Fruit fly (Drosophila melanogaster) whole organism, wandering third instar larva: ENCODE results near the gene Tap42.
A peak's percentile ranks its signal among the peaks of the same experiment; 100 is the strongest.

Experiments used
- Abd-B ChIP-seq: fragments of >200 bp; optimal IDR thresholded peaks from 2 replicates; lab custom pipeline; 2017; ENCODE audit warnings: missing biosample characterization, missing genetic modification characterization
- CG32264 ChIP-seq: fragments of 200-800 bp; sonication (Bioruptor generic); optimal IDR thresholded peaks from 2 replicates; lab custom pipeline; 2016; ENCODE audit warnings: missing biosample characterization, missing genetic modification characterization
- CG9705 ChIP-seq: fragments of 200-800 bp; sonication (Bioruptor generic); optimal IDR thresholded peaks from 2 replicates; lab custom pipeline; 2018; ENCODE audit warnings: missing biosample characterization, mild to moderate bottlenecking, missing genetic modification characterization
- CrebA ChIP-seq: fragments of 200-800 bp; sonication (Bioruptor generic); optimal IDR thresholded peaks from 2 replicates; lab custom pipeline; 2016; ENCODE audit warnings: missing biosample characterization, mild to moderate bottlenecking, missing genetic modification characterization, borderline replicate concordance
- Dfd ChIP-seq: fragments of >200 bp; optimal IDR thresholded peaks from 2 replicates; lab custom pipeline; 2017; ENCODE audit warnings: missing biosample characterization, missing genetic modification characterization
- Dif ChIP-seq: fragments of 200-275, 200-300 bp; sonication (Bioruptor generic); optimal IDR thresholded peaks from 2 replicates; lab custom pipeline; 2018; ENCODE audit warnings: missing biosample characterization, missing genetic modification characterization; ENCODE audit not compliant: partially characterized antibody
- GATAd ChIP-seq: sonication (Bioruptor generic); optimal IDR thresholded peaks from 2 replicates; lab custom pipeline; 2016; ENCODE audit warnings: missing biosample characterization, missing genetic modification characterization
- HLH106 ChIP-seq: fragments of 200-800 bp; optimal IDR thresholded peaks from 3 replicates; lab custom pipeline; 2019; ENCODE audit warnings: missing biosample characterization, mild to moderate bottlenecking, missing genetic modification characterization, moderate library complexity
- Hnf4 ChIP-seq: fragments of 200-800 bp; sonication (Bioruptor generic); optimal IDR thresholded peaks from 2 replicates; lab custom pipeline; 2016; ENCODE audit warnings: missing biosample characterization, mild to moderate bottlenecking, missing genetic modification characterization
- Hr78 ChIP-seq: fragments of >200 bp; optimal IDR thresholded peaks from 2 replicates; lab custom pipeline; 2017; ENCODE audit warnings: missing biosample characterization, missing genetic modification characterization
- Hr83 ChIP-seq: fragments of 200-300 bp; sonication (Bioruptor generic); optimal IDR thresholded peaks from 2 replicates; lab custom pipeline; 2016; ENCODE audit warnings: missing biosample characterization, mild to moderate bottlenecking, missing genetic modification characterization, moderate library complexity; ENCODE audit not compliant: poor library complexity, severe bottlenecking
- Jra ChIP-seq: sonication (Bioruptor generic); optimal IDR thresholded peaks from 2 replicates; lab custom pipeline; 2016; ENCODE audit warnings: missing biosample characterization, missing genetic modification characterization
- Mio ChIP-seq: sonication (Bioruptor generic); optimal IDR thresholded peaks from 2 replicates; lab custom pipeline; 2016; ENCODE audit warnings: missing biosample characterization, missing genetic modification characterization
- Myc ChIP-seq: fragments of >200 bp; optimal IDR thresholded peaks from 2 replicates; lab custom pipeline; 2017
- N ChIP-seq: fragments of >200 bp; optimal IDR thresholded peaks from 2 replicates; lab custom pipeline; 2018; ENCODE audit warnings: missing biosample characterization, missing external identifiers, missing genetic modification characterization
- OdsH ChIP-seq: fragments of 200-800 bp; sonication (Bioruptor generic); optimal IDR thresholded peaks from 2 replicates; lab custom pipeline; 2016; ENCODE audit warnings: missing biosample characterization, mild to moderate bottlenecking, missing genetic modification characterization
- Rel ChIP-seq, 2 experiments: fragments of 200-800 bp; sonication (Bioruptor generic) in 1 of 2; optimal IDR thresholded peaks; 2 replicates in 1 of 2; 3 replicates in 1 of 2; lab custom pipeline; 2016 to 2019; ENCODE audit warnings: mild to moderate bottlenecking in 2 of 2, missing biosample characterization in 2 of 2, missing genetic modification characterization in 2 of 2, moderate library complexity in 1 of 2
- Sp1 ChIP-seq: fragments of 200-800 bp; sonication (Bioruptor generic); optimal IDR thresholded peaks from 3 replicates; lab custom pipeline; 2019; ENCODE audit warnings: missing biosample characterization, mild to moderate bottlenecking, missing genetic modification characterization, moderate library complexity
- br ChIP-seq: fragments of 200-800 bp; sonication (Bioruptor generic); optimal IDR thresholded peaks from 2 replicates; lab custom pipeline; 2016; ENCODE audit warnings: missing biosample characterization, missing genetic modification characterization
- brk ChIP-seq: fragments of 200-800 bp; sonication (Bioruptor generic); optimal IDR thresholded peaks from 2 replicates; lab custom pipeline; 2016; ENCODE audit warnings: missing biosample characterization, mild to moderate bottlenecking, missing genetic modification characterization
- dl ChIP-seq, 2 experiments: fragments of 175-275, 200-275 bp in 1 of 2; fragments of 200-275 bp in 1 of 2; sonication (Bioruptor generic); optimal IDR thresholded peaks; lab custom pipeline; 2018; ENCODE audit warnings: mild to moderate bottlenecking in 2 of 2, missing biosample characterization in 2 of 2, missing genetic modification characterization in 2 of 2, moderate library complexity in 2 of 2; ENCODE audit not compliant: partially characterized antibody in 2 of 2, insufficient read depth in 1 of 2
- dmrt93B ChIP-seq: fragments of 200-800 bp; sonication (Bioruptor generic); optimal IDR thresholded peaks from 2 replicates; lab custom pipeline; 2018; ENCODE audit warnings: missing biosample characterization, mild to moderate bottlenecking, missing genetic modification characterization
- dsf ChIP-seq: sonication (Bioruptor generic); optimal IDR thresholded peaks from 2 replicates; lab custom pipeline; 2016; ENCODE audit warnings: missing biosample characterization, missing genetic modification characterization, borderline replicate concordance
- ey ChIP-seq: fragments of 200-800 bp; sonication (Bioruptor generic); optimal IDR thresholded peaks from 2 replicates; lab custom pipeline; 2016; ENCODE audit warnings: missing biosample characterization, missing genetic modification characterization
- foxo ChIP-seq, 2 experiments: fragments of 200-800 bp; sonication (Bioruptor generic); optimal IDR thresholded peaks; 2 replicates in 1 of 2; 3 replicates in 1 of 2; lab custom pipeline; 2016 to 2017; ENCODE audit warnings: missing biosample characterization in 2 of 2, missing genetic modification characterization in 2 of 2
- fru ChIP-seq: fragments of 200-800 bp; sonication (Bioruptor generic); optimal IDR thresholded peaks from 3 replicates; lab custom pipeline; 2016; ENCODE audit warnings: missing biosample characterization, mild to moderate bottlenecking, missing genetic modification characterization
- h ChIP-seq: fragments of 200-800 bp; sonication (Bioruptor generic); optimal IDR thresholded peaks from 3 replicates; lab custom pipeline; 2016; ENCODE audit warnings: missing biosample characterization, mild to moderate bottlenecking, missing genetic modification characterization
- jim ChIP-seq: fragments of 175-275, 200-325 bp; sonication (Bioruptor generic); optimal IDR thresholded peaks from 2 replicates; lab custom pipeline; 2016; ENCODE audit warnings: missing biosample characterization, mild to moderate bottlenecking, missing genetic modification characterization
- lola ChIP-seq: fragments of >200 bp; optimal IDR thresholded peaks from 2 replicates; lab custom pipeline; 2017; ENCODE audit warnings: missing biosample characterization, missing genetic modification characterization
- pan ChIP-seq: fragments of >200 bp; optimal IDR thresholded peaks from 2 replicates; lab custom pipeline; 2017
- psq ChIP-seq: fragments of 200-800 bp; sonication (Bioruptor generic); optimal IDR thresholded peaks from 3 replicates; lab custom pipeline; 2017; ENCODE audit warnings: missing biosample characterization, mild to moderate bottlenecking, missing genetic modification characterization, moderate library complexity
- rgr ChIP-seq: fragments of 200-800 bp; sonication (Bioruptor generic); optimal IDR thresholded peaks from 3 replicates; lab custom pipeline; 2016; ENCODE audit warnings: missing biosample characterization, mild to moderate bottlenecking, missing genetic modification characterization
- sage ChIP-seq: fragments of 200-800 bp; sonication (Bioruptor generic); optimal IDR thresholded peaks from 2 replicates; lab custom pipeline; 2016; ENCODE audit warnings: missing biosample characterization, mild to moderate bottlenecking, missing genetic modification characterization
- sv ChIP-seq: fragments of 200-800 bp; sonication (Bioruptor generic); optimal IDR thresholded peaks from 3 replicates; lab custom pipeline; 2016; ENCODE audit warnings: missing biosample characterization, missing genetic modification characterization
- tai ChIP-seq: sonication (Bioruptor generic); optimal IDR thresholded peaks from 2 replicates; lab custom pipeline; 2016; ENCODE audit warnings: missing biosample characterization, missing genetic modification characterization
- usp ChIP-seq: fragments of >200 bp; optimal IDR thresholded peaks from 2 replicates; lab custom pipeline; 2017; ENCODE audit warnings: missing biosample characterization, missing genetic modification characterization
- woc ChIP-seq: sonication (Bioruptor generic); optimal IDR thresholded peaks from 2 replicates; lab custom pipeline; 2016; ENCODE audit warnings: missing biosample characterization, mild to moderate bottlenecking, missing genetic modification characterization

Gene Tap42

dm6 chr2L:13361465-13361864, 6.0 kb upstream of the Tap42 start, which contains the start of gene CG9377:
Gene CG9377, minus strand, starts transcription at chr2L:13361565.
- TF ChIP-seq OdsH: no peak
- TF ChIP-seq foxo (GFP tag; optimal IDR thresholded peaks at IDR 0.05; lab: Kevin White, UChicago): no peak
- no peak for TF ChIP-seq h (GFP tag; lab: Kevin White, UChicago)
- no peak for TF ChIP-seq GATAd (GFP tag; lab: Kevin White, UChicago)
- TF ChIP-seq CG32264 (GFP tag; lab: Kevin White, UChicago): no peak
- no peak for TF ChIP-seq dmrt93B (GFP tag; lab: Kevin White, UChicago)
- TF ChIP-seq Jra (GFP tag; lab: Kevin White, UChicago): no peak
- no peak for TF ChIP-seq Myc (lab: Kevin White, UChicago)
- TF ChIP-seq Dif (GFP tag; lab: Kevin White, UChicago): no peak
- TF ChIP-seq brk (GFP tag; lab: Kevin White, UChicago): no peak

DNA sequence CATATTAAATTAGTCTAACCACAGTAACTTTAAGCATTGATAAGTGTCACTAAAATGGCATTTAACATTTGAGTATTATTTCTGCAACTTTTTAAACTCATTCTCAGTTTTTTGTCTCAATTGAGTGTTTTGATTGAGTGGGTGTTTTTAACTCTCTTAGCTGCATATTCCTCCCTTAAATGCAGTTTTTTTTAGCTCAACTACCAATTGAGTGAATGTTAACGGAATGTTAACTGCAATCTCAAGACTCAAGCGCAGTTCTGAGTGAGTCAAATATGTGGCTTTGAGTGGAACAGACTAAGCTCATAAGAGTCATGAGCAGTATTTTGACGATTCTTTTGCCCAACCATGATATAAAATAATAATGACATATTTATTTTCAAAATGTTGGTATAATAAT, 4.5 kb upstream of the Tap42 start:
- TF ChIP-seq woc (GFP tag; lab: Kevin White, UChicago) (no peak), dsf (no peak), Mio (GFP tag; lab: Kevin White, UChicago) (no peak), h (GFP tag; lab: Kevin White, UChicago) (no peak), sage (GFP tag; lab: Kevin White, UChicago) (no peak), CG9705 (no peak), Rel (GFP tag; optimal IDR thresholded peaks at IDR 0.05; lab: Kevin White, UChicago) (no peak), Rel (tag; optimal IDR thresholded peaks at IDR 0.05; lab: Kevin White, UChicago) (no peak), foxo (GFP tag; optimal IDR thresholded peaks at IDR 0.05; lab: Kevin White, UChicago) (no peak), tai (GFP tag; lab: Kevin White, UChicago) (no peak), GATAd (GFP tag; lab: Kevin White, UChicago) (no peak), Hr83 (no peak)

DNA sequence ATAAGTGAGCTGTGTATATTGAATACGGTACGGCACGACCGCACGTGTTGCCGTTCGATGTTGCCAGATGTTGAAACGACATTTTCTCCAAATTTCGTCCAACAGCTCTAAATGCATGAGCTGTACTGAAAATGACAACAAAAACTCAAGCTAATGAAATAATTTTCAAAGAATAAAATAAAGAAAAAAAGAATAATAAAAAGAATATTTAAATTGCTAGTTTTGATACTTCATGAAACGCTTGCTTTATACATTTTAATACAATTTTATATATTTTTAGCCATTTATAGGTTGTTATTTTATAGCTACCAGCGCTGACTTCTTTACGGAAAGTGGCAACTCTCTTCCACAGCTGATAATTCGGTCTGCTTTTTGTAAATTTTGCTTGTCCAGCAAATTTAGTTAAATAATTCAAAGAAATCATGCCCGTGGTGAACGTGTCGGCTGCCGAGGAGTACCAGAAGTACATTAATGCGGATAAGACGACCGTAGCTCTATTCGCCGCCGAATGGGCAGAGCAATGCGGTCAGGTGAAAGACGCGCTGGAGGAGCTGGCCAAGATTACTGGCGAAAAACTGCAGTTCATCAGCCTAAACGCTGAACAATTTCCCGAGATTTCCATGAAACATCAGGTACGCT, 1.2 kb upstream of the Tap42 start, which contains the start of the genes Nnp-1 and Grx3:
Gene Nnp-1 (minus strand): TSS at position 81 of the 639 bp plus-strand sequence.
Gene Grx3 (plus strand): TSS at position 339 of the 639 bp plus-strand sequence.
- peak; percentile 24 for TF ChIP-seq sv (GFP tag; lab: Kevin White, UChicago)
- TF ChIP-seq Jra (GFP tag; lab: Kevin White, UChicago): no peak
- TF ChIP-seq foxo (GFP tag; optimal IDR thresholded peaks at IDR 0.05; lab: Kevin White, UChicago): peak in 1 of 2 experiments; percentile 62
- no peak for TF ChIP-seq Sp1 (GFP tag; lab: Kevin White, UChicago)
- peak; percentile 35 for TF ChIP-seq brk (GFP tag; lab: Kevin White, UChicago)
- peak; percentile 22 for TF ChIP-seq ey (GFP tag; lab: Kevin White, UChicago)
- peak; percentile 54 for TF ChIP-seq CG9705
- peak; percentile 90 for TF ChIP-seq Myc (lab: Kevin White, UChicago)
- TF ChIP-seq h (GFP tag; lab: Kevin White, UChicago): peak; percentile 1
- TF ChIP-seq HLH106 (tag; lab: Kevin White, UChicago): peak; percentile 82
- TF ChIP-seq Rel (GFP tag; optimal IDR thresholded peaks at IDR 0.05; lab: Kevin White, UChicago): no peak
- no peak for TF ChIP-seq Rel (tag; optimal IDR thresholded peaks at IDR 0.05; lab: Kevin White, UChicago)
- TF ChIP-seq usp: no peak
- peak; percentile 20 for TF ChIP-seq OdsH
- TF ChIP-seq psq (GFP tag; lab: Kevin White, UChicago): peak; percentile 48
- TF ChIP-seq dmrt93B (GFP tag; lab: Kevin White, UChicago): peak; percentile 53
- TF ChIP-seq woc (GFP tag; lab: Kevin White, UChicago): peak; percentile 46
- TF ChIP-seq, all 38 proteins: peak for 12

dm6 chr2L:13368940-13369339, 1.5 kb downstream of the Tap42 start, which contains the start of gene CG31855:
Gene CG31855, plus strand, starts transcription at chr2L:13369204.
- TF ChIP-seq jim (GFP tag; lab: Kevin White, UChicago) (peak; percentile 44), pan (lab: Kevin White, UChicago) (no peak), Myc (lab: Kevin White, UChicago) (no peak), tai (GFP tag; lab: Kevin White, UChicago) (no peak), GATAd (GFP tag; lab: Kevin White, UChicago) (peak; percentile 67), N (GFP tag; lab: Kevin White, UChicago) (no peak), Abd-B (no peak), brk (GFP tag; lab: Kevin White, UChicago) (peak; percentile 88), Dif (GFP tag; lab: Kevin White, UChicago) (no peak), dmrt93B (GFP tag; lab: Kevin White, UChicago) (peak; percentile 48), Hnf4 (GFP tag; lab: Kevin White, UChicago) (peak; percentile 95), dl (GFP tag; optimal IDR thresholded peaks at IDR 0.05; lab: Kevin White, UChicago; ENCODE audit: insufficient read depth in 1 of 2, partially characterized antibody in 2 of 2) (no peak), foxo (GFP tag; optimal IDR thresholded peaks at IDR 0.05; lab: Kevin White, UChicago) (peak in 1 of 2 experiments; percentile 90), Mio (GFP tag; lab: Kevin White, UChicago) (no peak), HLH106 (tag; lab: Kevin White, UChicago) (peak; percentile 78), CrebA (GFP tag; lab: Kevin White, UChicago) (no peak), Rel (GFP tag; optimal IDR thresholded peaks at IDR 0.05; lab: Kevin White, UChicago) (no peak), Rel (tag; optimal IDR thresholded peaks at IDR 0.05; lab: Kevin White, UChicago) (peak; percentile 61), h (GFP tag; lab: Kevin White, UChicago) (peak; percentile 89), woc (GFP tag; lab: Kevin White, UChicago) (peak; percentile 84), ey (GFP tag; lab: Kevin White, UChicago) (peak; percentile 71), rgr (GFP tag; lab: Kevin White, UChicago) (peak; percentile 90), Dfd (GFP tag; lab: Kevin White, UChicago) (no peak), Sp1 (GFP tag; lab: Kevin White, UChicago) (peak; percentile 80), CG32264 (GFP tag; lab: Kevin White, UChicago) (peak; percentile 5), sage (GFP tag; lab: Kevin White, UChicago) (peak; percentile 83), Hr78 (GFP tag; lab: Kevin White, UChicago) (no peak), Jra (GFP tag; lab: Kevin White, UChicago) (peak; percentile 85), lola (GFP tag; lab: Kevin White, UChicago) (no peak), fru (GFP tag; lab: Kevin White, UChicago) (peak; percentile 83), psq (GFP tag; lab: Kevin White, UChicago) (peak; percentile 75), br (GFP tag; lab: Kevin White, UChicago) (peak; percentile 83), CG9705 (peak; percentile 68)
